Worm (Caenorhabditis elegans) whole organism, L4 larva: ENCODE data around the gene F11D5.5.

Source experiments
- F26F4.8 ChIP-seq: fragments of 200-800 bp; sonication (Bioruptor generic); conservative IDR thresholded peaks from 2 replicates; pipeline ENCODE4 v1.3.6; 2022; ENCODE audit warnings: missing genetic modification characterization, missing compliant biosample characterization
- R02D3.7 ChIP-seq: fragments of 150-350 bp; sonication (generic microtip); optimal IDR thresholded peaks from 3 replicates; lab custom pipeline; 2014; ENCODE audit warnings: missing biosample characterization, missing genetic modification characterization
- Y5F2A.4 ChIP-seq: fragments of 200-800 bp; sonication (Bioruptor generic); optimal IDR thresholded peaks from 2 replicates; lab custom pipeline; 2018; ENCODE audit warnings: mild to moderate bottlenecking, missing genetic modification characterization, missing compliant biosample characterization
- ZK546.5 ChIP-seq, 2 experiments: sonication (generic microtip); optimal IDR thresholded peaks; 2 replicates each; lab custom pipeline; 2017; ENCODE audit warnings: missing biosample characterization in 2 of 2, missing genetic modification characterization in 2 of 2
- aha-1 ChIP-seq: fragments of 150-350 bp; peaks from one replicate; lab custom pipeline; 2014; ENCODE audit warnings: missing biosample characterization, missing genetic modification characterization
- aly-2 ChIP-seq: sonication (generic microtip); optimal IDR thresholded peaks from 2 replicates; lab custom pipeline; 2018; ENCODE audit warnings: missing biosample characterization, missing genetic modification characterization
- ama-1 ChIP-seq: fragments of 150-350 bp; optimal IDR thresholded peaks from 2 replicates; lab custom pipeline; 2014; ENCODE audit warnings: inconsistent platforms, mixed read lengths
- arid-1 ChIP-seq: fragments of 200-800 bp; sonication (Bioruptor generic); conservative IDR thresholded peaks from 2 replicates; pipeline ENCODE4 v1.3.6; 2022; ENCODE audit warnings: missing genetic modification reagents, missing genetic modification characterization, missing compliant biosample characterization
- ceh-20 ChIP-seq: fragments of 200-800 bp; sonication (Bioruptor generic); IDR thresholded peaks from 2 replicates; pipeline ENCODE4 v1.3.6; 2022; ENCODE audit warnings: missing genetic modification reagents, missing genetic modification characterization, missing compliant biosample characterization
- ceh-28 ChIP-seq: fragments of 150-350 bp; optimal IDR thresholded peaks from 2 replicates; lab custom pipeline; 2014; ENCODE audit warnings: missing biosample characterization, missing genetic modification reagents, missing genetic modification characterization
- ceh-44 ChIP-seq: fragments of 200-800 bp; sonication (Bioruptor generic); IDR thresholded peaks from 2 replicates; pipeline ENCODE4 v1.3.6; 2022; ENCODE audit warnings: missing genetic modification reagents, missing genetic modification characterization, missing compliant biosample characterization
- ceh-62 ChIP-seq: sonication (generic microtip); optimal IDR thresholded peaks from 2 replicates; lab custom pipeline; 2017; ENCODE audit warnings: missing biosample characterization, missing genetic modification characterization
- ceh-82 ChIP-seq: sonication (generic microtip); optimal IDR thresholded peaks from 2 replicates; lab custom pipeline; 2017; ENCODE audit warnings: missing biosample characterization, missing genetic modification characterization
- ctbp-1 ChIP-seq: fragments of 200-800 bp; sonication (Bioruptor generic); IDR thresholded peaks from 2 replicates; pipeline ENCODE4 v1.3.6; 2022; ENCODE audit warnings: missing genetic modification reagents, missing genetic modification characterization, missing compliant biosample characterization
- daf-12 ChIP-seq: fragments of 150-350 bp; optimal IDR thresholded peaks from 2 replicates; lab custom pipeline; 2014; ENCODE audit warnings: missing biosample characterization, missing genetic modification reagents, missing genetic modification characterization
- daf-16 ChIP-seq, 3 experiments: sonication (generic microtip); optimal IDR thresholded peaks; 2 replicates each; lab custom pipeline; 2016 to 2017; ENCODE audit warnings: missing genetic modification characterization in 3 of 3, missing genetic modification reagents in 3 of 3, mild to moderate bottlenecking in 2 of 3, missing compliant biosample characterization in 2 of 3, missing biosample characterization in 1 of 3, moderate library complexity in 1 of 3
- dmd-6 ChIP-seq: fragments of 200-800 bp; sonication (Bioruptor generic); IDR thresholded peaks from 2 replicates; pipeline ENCODE4 v1.3.6; 2022; ENCODE audit warnings: missing genetic modification reagents, missing genetic modification characterization, missing compliant biosample characterization
- dmd-9 ChIP-seq: fragments of 200-800 bp; sonication (Bioruptor generic); IDR thresholded peaks from 2 replicates; pipeline ENCODE4 v1.3.6; 2022; ENCODE audit warnings: missing genetic modification reagents, missing genetic modification characterization, missing compliant biosample characterization
- dpl-1 ChIP-seq: fragments of 150-350 bp; optimal IDR thresholded peaks from 2 replicates; lab custom pipeline; 2014; ENCODE audit warnings: missing biosample characterization, missing genetic modification reagents, missing genetic modification characterization
- duxl-1 ChIP-seq: sonication (generic microtip); optimal IDR thresholded peaks from 2 replicates; lab custom pipeline; 2016; ENCODE audit warnings: mild to moderate bottlenecking, missing genetic modification characterization, moderate library complexity, missing compliant biosample characterization; ENCODE audit not compliant: poor library complexity
- egl-27 ChIP-seq: sonication (generic microtip); optimal IDR thresholded peaks from 3 replicates; lab custom pipeline; 2017; ENCODE audit warnings: missing biosample characterization, missing genetic modification reagents, missing genetic modification characterization
- egl-43 ChIP-seq: fragments of 200-800 bp; sonication (Bioruptor generic); IDR thresholded peaks from 2 replicates; pipeline ENCODE4 v1.3.6; 2022; ENCODE audit warnings: missing genetic modification reagents, missing genetic modification characterization, missing compliant biosample characterization
- fkh-10 ChIP-seq: fragments of 150-350 bp; optimal IDR thresholded peaks from 2 replicates; lab custom pipeline; 2014; ENCODE audit warnings: missing biosample characterization, missing genetic modification reagents, missing genetic modification characterization
- fos-1 ChIP-seq: fragments of 150-350 bp; optimal IDR thresholded peaks from 2 replicates; lab custom pipeline; 2014; ENCODE audit warnings: missing biosample characterization, missing genetic modification characterization
- hlh-11 ChIP-seq: fragments of 200-800 bp; sonication (Bioruptor generic); optimal IDR thresholded peaks from 2 replicates; lab custom pipeline; 2018; ENCODE audit warnings: mild to moderate bottlenecking, missing genetic modification characterization, missing compliant biosample characterization
- lin-1 ChIP-seq: fragments of 200-800 bp; sonication (Bioruptor generic); IDR thresholded peaks from 2 replicates; pipeline ENCODE4 v1.3.6; 2022; ENCODE audit warnings: missing genetic modification reagents, missing genetic modification characterization, missing compliant biosample characterization
- lin-13 ChIP-seq: fragments of 150-350 bp; optimal IDR thresholded peaks from 2 replicates; lab custom pipeline; 2014; ENCODE audit warnings: missing biosample characterization, missing genetic modification reagents, missing genetic modification characterization
- lin-15B ChIP-seq: fragments of 150-350 bp; sonication (generic microtip); optimal IDR thresholded peaks from 3 replicates; lab custom pipeline; 2014; ENCODE audit warnings: missing biosample characterization, missing genetic modification characterization
- lin-29 ChIP-seq: fragments of 200-800 bp; sonication (Bioruptor generic); IDR thresholded peaks from 2 replicates; pipeline ENCODE4 v1.3.6; 2022; ENCODE audit warnings: missing genetic modification reagents, missing genetic modification characterization, missing compliant biosample characterization
- mdl-1 ChIP-seq, 2 experiments: fragments of 150-350 bp in 1 of 2; sonication (generic microtip) in 1 of 2; optimal IDR thresholded peaks; 2 replicates each; lab custom pipeline; 2014 to 2017; ENCODE audit warnings: missing biosample characterization in 2 of 2, missing genetic modification characterization in 2 of 2
- mdt-29 ChIP-seq: fragments of 200-800 bp; sonication (Bioruptor generic); IDR thresholded peaks from 2 replicates; pipeline ENCODE4 v1.3.6; 2022; ENCODE audit warnings: missing genetic modification reagents, missing genetic modification characterization, missing compliant biosample characterization
- mes-2 ChIP-seq: sonication (generic microtip); optimal IDR thresholded peaks from 2 replicates; lab custom pipeline; 2016; ENCODE audit warnings: missing genotype, mild to moderate bottlenecking, missing genetic modification characterization, missing compliant biosample characterization; ENCODE audit not compliant: poor library complexity, severe bottlenecking
- mxl-2 ChIP-seq: fragments of 200-800 bp; sonication (Bioruptor generic); conservative IDR thresholded peaks from 2 replicates; pipeline ENCODE4 v1.3.6; 2022; ENCODE audit warnings: missing genetic modification reagents, missing genetic modification characterization, missing compliant biosample characterization
- mxl-3 ChIP-seq: fragments of 200-800 bp; sonication (Bioruptor generic); optimal IDR thresholded peaks from 2 replicates; lab custom pipeline; 2018; ENCODE audit warnings: mild to moderate bottlenecking, missing genetic modification characterization, missing compliant biosample characterization
- nhr-102 ChIP-seq: sonication (generic microtip); optimal IDR thresholded peaks from 2 replicates; lab custom pipeline; 2016; ENCODE audit warnings: mild to moderate bottlenecking, missing genetic modification characterization, moderate library complexity, missing compliant biosample characterization
- nhr-11 ChIP-seq: fragments of 150-350 bp; optimal IDR thresholded peaks from 2 replicates; lab custom pipeline; 2014; ENCODE audit warnings: missing biosample characterization, missing genetic modification characterization
- nhr-111 ChIP-seq: fragments of 200-800 bp; sonication (Bioruptor generic); optimal IDR thresholded peaks from 2 replicates; lab custom pipeline; 2018; ENCODE audit warnings: mild to moderate bottlenecking, missing genetic modification characterization, missing compliant biosample characterization
- nhr-237 ChIP-seq: sonication (generic microtip); optimal IDR thresholded peaks from 2 replicates; lab custom pipeline; 2017; ENCODE audit warnings: missing biosample characterization, missing genetic modification characterization
- nhr-28 ChIP-seq: fragments of 150-350 bp; optimal IDR thresholded peaks from 2 replicates; lab custom pipeline; 2014; ENCODE audit warnings: missing biosample characterization, missing genetic modification characterization
- nhr-42 ChIP-seq: fragments of 200-800 bp; sonication (Bioruptor generic); IDR thresholded peaks from 2 replicates; pipeline ENCODE4 v1.3.6; 2022; ENCODE audit warnings: missing genetic modification characterization, missing compliant biosample characterization
- nhr-48 ChIP-seq: sonication (generic microtip); optimal IDR thresholded peaks from 2 replicates; lab custom pipeline; 2016; ENCODE audit warnings: mild to moderate bottlenecking, missing genetic modification characterization, missing compliant biosample characterization
- nhr-6 ChIP-seq: fragments of 150-350 bp; optimal IDR thresholded peaks from 2 replicates; lab custom pipeline; 2014; ENCODE audit warnings: missing biosample characterization, missing genetic modification characterization
- nhr-76 ChIP-seq: fragments of 150-350 bp; optimal IDR thresholded peaks from 2 replicates; lab custom pipeline; 2014; ENCODE audit warnings: missing biosample characterization, missing genetic modification characterization
- saeg-2 ChIP-seq: fragments of 200-800 bp; sonication (Bioruptor generic); IDR thresholded peaks from 2 replicates; pipeline ENCODE4 v1.3.6; 2022; ENCODE audit warnings: missing genetic modification reagents, missing genetic modification characterization, missing compliant biosample characterization
- sdz-12 ChIP-seq: fragments of 200-800 bp; sonication (Bioruptor generic); optimal IDR thresholded peaks from 2 replicates; lab custom pipeline; 2018; ENCODE audit warnings: mild to moderate bottlenecking, missing genetic modification characterization, missing compliant biosample characterization
- set-16 ChIP-seq: fragments of 200-800 bp; sonication (Bioruptor generic); IDR thresholded peaks from 2 replicates; pipeline ENCODE4 v1.3.6; 2022; ENCODE audit warnings: missing genetic modification reagents, missing genetic modification characterization, missing compliant biosample characterization
- snpc-4 ChIP-seq: fragments of 150-350 bp; optimal IDR thresholded peaks from 2 replicates; lab custom pipeline; 2014; ENCODE audit warnings: missing biosample characterization, missing genetic modification characterization
- spr-3 ChIP-seq: fragments of 200-800 bp; sonication (Bioruptor generic); optimal IDR thresholded peaks from 2 replicates; lab custom pipeline; 2018; ENCODE audit warnings: mild to moderate bottlenecking, missing genetic modification characterization, missing compliant biosample characterization
- tag-97 ChIP-seq: fragments of 200-800 bp; sonication (Bioruptor generic); IDR thresholded peaks from 2 replicates; pipeline ENCODE4 v1.3.6; 2022; ENCODE audit warnings: missing genetic modification characterization, missing compliant biosample characterization
- tra-1 ChIP-seq: fragments of 200-800 bp; sonication (Bioruptor generic); IDR thresholded peaks from 2 replicates; pipeline ENCODE4 v1.3.6; 2022; ENCODE audit warnings: missing genetic modification reagents, missing genetic modification characterization, missing compliant biosample characterization
- vab-7 ChIP-seq: fragments of 200-800 bp; sonication (Bioruptor generic); IDR thresholded peaks from 2 replicates; pipeline ENCODE4 v1.3.6; 2022; ENCODE audit warnings: missing genetic modification reagents, missing genetic modification characterization, missing compliant biosample characterization
- zfp-2 ChIP-seq: sonication (generic microtip); optimal IDR thresholded peaks from 2 replicates; lab custom pipeline; 2016; ENCODE audit warnings: mild to moderate bottlenecking, missing genetic modification characterization, missing compliant biosample characterization
- zip-11 ChIP-seq: fragments of 200-800 bp; sonication (Bioruptor generic); IDR thresholded peaks from 2 replicates; pipeline ENCODE4 v1.3.6; 2022; ENCODE audit warnings: missing genetic modification characterization, missing compliant biosample characterization

The F11D5.5 gene

DNA sequence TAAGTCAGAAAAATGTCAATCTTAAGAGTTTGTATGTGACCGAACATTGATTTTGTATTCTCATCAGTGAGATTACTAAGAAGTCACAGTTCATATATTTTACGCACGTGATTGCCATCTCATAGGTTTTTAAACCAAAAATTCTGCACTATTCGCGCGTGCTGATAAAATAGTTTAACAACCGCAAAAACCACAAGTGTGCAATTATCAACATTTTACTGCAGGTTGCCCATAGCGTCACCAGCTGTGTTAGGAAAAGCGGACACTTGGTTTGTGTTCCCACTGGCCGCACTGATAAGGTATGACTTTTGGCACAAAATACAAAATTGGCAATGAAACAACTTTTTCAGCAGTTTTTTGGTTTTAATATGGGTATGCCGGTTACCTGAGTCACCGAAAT lies 11.7 kb upstream of the F11D5.5 start (continued):
- TF ChIP-seq ceh-62 (no peak), duxl-1 (tag; lab: Kevin White, UChicago) (no peak), hlh-11 (tag; lab: Kevin White, UChicago) (peak; percentile 95), aha-1 (tag; lab: Kevin White, UChicago) (peak; percentile 13), ctbp-1 (no peak), egl-27 (tag; lab: Kevin White, UChicago) (no peak), zfp-2 (tag; lab: Kevin White, UChicago) (no peak), ceh-44 (no peak), nhr-28 (tag; lab: Kevin White, UChicago) (peak; percentile 93), nhr-111 (no peak), lin-1 (GFP tag; lab: Robert Waterston, UW) (peak; percentile 89), nhr-102 (peak; percentile 94), ceh-82 (tag; lab: Kevin White, UChicago) (no peak), nhr-11 (tag; lab: Kevin White, UChicago) (no peak), dmd-9 (GFP tag; lab: Robert Waterston, UW) (no peak), mxl-3 (peak; percentile 39), spr-3 (GFP tag; lab: Kevin White, UChicago) (no peak), mes-2 (tag; lab: Kevin White, UChicago) (no peak), nhr-6 (tag; lab: Kevin White, UChicago) (no peak), snpc-4 (no peak), Y5F2A.4 (GFP tag; lab: Kevin White, UChicago) (no peak), mdl-1 (tag; optimal IDR thresholded peaks at IDR 0.05; lab: Kevin White, UChicago) (peak in 1 of 2 experiments; percentile 69), arid-1 (no peak), vab-7 (GFP tag; lab: Robert Waterston, UW) (no peak), lin-15B (tag; lab: Kevin White, UChicago) (no peak), aly-2 (no peak), set-16 (GFP tag; lab: Robert Waterston, UW) (no peak), ceh-28 (tag; lab: Kevin White, UChicago) (no peak), R02D3.7 (tag; lab: Kevin White, UChicago) (no peak), mdt-29 (GFP tag; lab: Robert Waterston, UW) (no peak; the same call in 1 of the 2 replicates), tra-1 (GFP tag; lab: Robert Waterston, UW) (peak; percentile 89), nhr-76 (tag; lab: Kevin White, UChicago) (no peak), fos-1 (tag; lab: Kevin White, UChicago) (no peak), ceh-20 (GFP tag; lab: Robert Waterston, UW) (no peak), ama-1 (lab: Kevin White, UChicago) (no peak), nhr-42 (GFP tag; lab: Robert Waterston, UW) (no peak), saeg-2 (GFP tag; lab: Robert Waterston, UW) (peak; percentile 88), sdz-12 (GFP tag; lab: Kevin White, UChicago) (no peak), daf-16 (GFP tag; optimal IDR thresholded peaks at IDR 0.05; lab: Kevin White, UChicago) (peak in 1 of 2 experiments; percentile 53), daf-16 (tag; optimal IDR thresholded peaks at IDR 0.05; lab: Kevin White, UChicago) (peak; percentile 82), lin-29 (no peak), nhr-237 (no peak), lin-13 (no peak), F26F4.8 (GFP tag; lab: Robert Waterston, UW) (no peak), mxl-2 (GFP tag; lab: Robert Waterston, UW) (no peak), dmd-6 (GFP tag; lab: Robert Waterston, UW) (peak; percentile 100), egl-43 (no peak), zip-11 (no peak), nhr-48 (tag; lab: Kevin White, UChicago) (peak; percentile 95), daf-12 (tag; lab: Kevin White, UChicago) (no peak), fkh-10 (GFP tag; lab: Kevin White, UChicago) (no peak), tag-97 (GFP tag; lab: Robert Waterston, UW) (no peak), dpl-1 (GFP tag; lab: Kevin White, UChicago) (no peak), ZK546.5 (tag; optimal IDR thresholded peaks at IDR 0.05; lab: Kevin White, UChicago) (no peak)
